Worm (Caenorhabditis elegans) whole organism, L1 larva: Measurements from ENCODE around the gene R10E11.9.

Experiments
- C04F5.9 ChIP-seq: sonication (generic microtip); optimal IDR thresholded peaks from 2 replicates; lab custom pipeline; 2016; ENCODE audit warnings: missing genetic modification characterization, missing compliant biosample characterization
- alr-1 ChIP-seq: fragments of 200-800 bp; sonication (Bioruptor generic); optimal IDR thresholded peaks from 2 replicates; lab custom pipeline; 2018; ENCODE audit warnings: borderline replicate concordance, mild to moderate bottlenecking, missing genetic modification characterization, missing compliant biosample characterization
- ceh-63 ChIP-seq: fragments of 200-800 bp; sonication (Bioruptor generic); optimal IDR thresholded peaks from 2 replicates; lab custom pipeline; 2018; ENCODE audit warnings: mild to moderate bottlenecking, missing genetic modification characterization, missing compliant biosample characterization
- ceh-82 ChIP-seq, 3 experiments: fragments of 150-350 bp in 1 of 3; sonication (generic microtip) in 2 of 3; optimal IDR thresholded peaks; 2 replicates each; lab custom pipeline; 2014 to 2017; ENCODE audit warnings: missing biosample characterization in 3 of 3, missing genetic modification characterization in 3 of 3
- ces-1 ChIP-seq: fragments of 150-350 bp; optimal IDR thresholded peaks from 2 replicates; lab custom pipeline; 2014; ENCODE audit warnings: missing biosample characterization, missing genetic modification reagents, missing genetic modification characterization
- dpl-1 ChIP-seq, 3 experiments: fragments of 150-350 bp in 2 of 3; sonication (generic microtip) in 1 of 3; optimal IDR thresholded peaks; 2 replicates each; lab custom pipeline; 2014 to 2017; ENCODE audit warnings: missing biosample characterization in 3 of 3, missing genetic modification characterization in 3 of 3, missing genetic modification reagents in 3 of 3
- dsc-1 ChIP-seq: sonication (generic microtip); optimal IDR thresholded peaks from 2 replicates; lab custom pipeline; 2016; ENCODE audit warnings: mild to moderate bottlenecking, missing genetic modification characterization, missing compliant biosample characterization
- efl-3 ChIP-seq: fragments of 200-800 bp; sonication (Bioruptor generic); optimal IDR thresholded peaks from 2 replicates; lab custom pipeline; 2018; ENCODE audit warnings: mild to moderate bottlenecking, missing genetic modification characterization, missing compliant biosample characterization
- egl-13 ChIP-seq: sonication (generic microtip); optimal IDR thresholded peaks from 2 replicates; lab custom pipeline; 2016; ENCODE audit warnings: missing genotype, missing genetic modification reagents, missing genetic modification characterization, missing compliant biosample characterization
- egl-27 ChIP-seq, 2 experiments: fragments of 150-350 bp in 1 of 2; sonication (generic microtip); optimal IDR thresholded peaks; 3 replicates each; lab custom pipeline; 2017 to 2018; ENCODE audit warnings: missing biosample characterization in 2 of 2, missing genetic modification characterization in 2 of 2, missing genetic modification reagents in 2 of 2
- elt-3 ChIP-seq, 6 experiments: fragments of 150-350 bp in 1 of 6; sonication (generic microtip); optimal IDR thresholded peaks; 2 replicates each; lab custom pipeline; 2017 to 2018; ENCODE audit warnings: missing biosample characterization in 6 of 6, missing genetic modification characterization in 6 of 6, inconsistent platforms in 1 of 6
- fkh-4 ChIP-seq: sonication (generic microtip); optimal IDR thresholded peaks from 2 replicates; lab custom pipeline; 2016; ENCODE audit warnings: missing compliant biosample characterization, missing genetic modification characterization, borderline replicate concordance
- grh-1 ChIP-seq: fragments of 200-800 bp; sonication (Bioruptor generic); IDR thresholded peaks from 2 replicates; pipeline ENCODE4 v1.3.6; 2022; ENCODE audit warnings: missing genetic modification reagents, missing genetic modification characterization, missing compliant biosample characterization
- hlh-4 ChIP-seq: sonication (generic microtip); optimal IDR thresholded peaks from 2 replicates; lab custom pipeline; 2016; ENCODE audit warnings: mild to moderate bottlenecking, missing genetic modification characterization, missing compliant biosample characterization
- isw-1 ChIP-seq: fragments of 200-800 bp; sonication (Bioruptor generic); IDR thresholded peaks from 2 replicates; pipeline ENCODE4 v1.3.6; 2022; ENCODE audit warnings: missing genetic modification characterization, missing compliant biosample characterization
- jun-1 ChIP-seq: fragments of 150-350 bp; optimal IDR thresholded peaks from 2 replicates; lab custom pipeline; 2014; ENCODE audit warnings: missing biosample characterization, missing genetic modification reagents, missing genetic modification characterization
- lin-14 ChIP-seq: fragments of 200-800 bp; sonication (Bioruptor generic); optimal IDR thresholded peaks from 2 replicates; lab custom pipeline; 2018; ENCODE audit warnings: mild to moderate bottlenecking, missing genetic modification characterization, moderate library complexity, missing compliant biosample characterization
- lin-15B ChIP-seq: fragments of 150-350 bp; sonication (generic microtip); optimal IDR thresholded peaks from 3 replicates; lab custom pipeline; 2014; ENCODE audit warnings: missing biosample characterization, missing genetic modification characterization
- lin-35 ChIP-seq, 2 experiments: fragments of 150-350 bp; optimal IDR thresholded peaks; 2 replicates each; lab custom pipeline; 2014; ENCODE audit warnings: missing biosample characterization in 2 of 2, missing genetic modification characterization in 2 of 2, missing genetic modification reagents in 2 of 2
- lin-39 ChIP-seq: fragments of 150-350 bp; optimal IDR thresholded peaks from 2 replicates; lab custom pipeline; 2014; ENCODE audit warnings: missing biosample characterization, missing genetic modification reagents, missing genetic modification characterization
- lir-3 ChIP-seq: sonication (generic microtip); optimal IDR thresholded peaks from 2 replicates; lab custom pipeline; 2016; ENCODE audit warnings: mild to moderate bottlenecking, missing genetic modification characterization, moderate library complexity, missing compliant biosample characterization; ENCODE audit not compliant: poor library complexity
- mef-2 ChIP-seq: fragments of 150-350 bp; optimal IDR thresholded peaks from 2 replicates; lab custom pipeline; 2014; ENCODE audit warnings: missing biosample characterization, missing genetic modification characterization
- mep-1 ChIP-seq: fragments of 150-350 bp; optimal IDR thresholded peaks from 2 replicates; lab custom pipeline; 2014; ENCODE audit warnings: missing biosample characterization, missing genetic modification characterization
- nhr-12 ChIP-seq: sonication (generic microtip); optimal IDR thresholded peaks from 2 replicates; lab custom pipeline; 2017; ENCODE audit warnings: missing biosample characterization, missing genetic modification characterization
- nhr-20 ChIP-seq: sonication (generic microtip); optimal IDR thresholded peaks from 2 replicates; lab custom pipeline; 2016; ENCODE audit warnings: mild to moderate bottlenecking, missing genetic modification characterization, missing compliant biosample characterization
- nhr-237 ChIP-seq: fragments of 150-350 bp; optimal IDR thresholded peaks from 2 replicates; lab custom pipeline; 2014; ENCODE audit warnings: missing biosample characterization, missing genetic modification characterization
- nhr-47 ChIP-seq: sonication (generic microtip); optimal IDR thresholded peaks from 2 replicates; lab custom pipeline; 2016; ENCODE audit warnings: mild to moderate bottlenecking, missing genetic modification characterization, moderate library complexity, missing compliant biosample characterization
- pag-3 ChIP-seq: sonication (generic microtip); optimal IDR thresholded peaks from 2 replicates; lab custom pipeline; 2017; ENCODE audit warnings: missing genetic modification characterization, mild to moderate bottlenecking, missing compliant biosample characterization, antibody characterized with exemption, borderline replicate concordance; ENCODE audit not compliant: insufficient read depth
- pax-3 ChIP-seq: fragments of 200-800 bp; sonication (Bioruptor generic); optimal IDR thresholded peaks from 2 replicates; lab custom pipeline; 2018; ENCODE audit warnings: mild to moderate bottlenecking, missing genetic modification characterization, moderate library complexity, missing compliant biosample characterization
- pqm-1 ChIP-seq: sonication (generic microtip); optimal IDR thresholded peaks from 3 replicates; lab custom pipeline; 2017; ENCODE audit warnings: missing biosample characterization, missing genetic modification characterization
- rnt-1 ChIP-seq: sonication (generic microtip); optimal IDR thresholded peaks from 2 replicates; lab custom pipeline; 2016; ENCODE audit warnings: mild to moderate bottlenecking, missing genetic modification characterization, moderate library complexity, missing compliant biosample characterization
- snpc-4 ChIP-seq: fragments of 150-350 bp; optimal IDR thresholded peaks from 2 replicates; lab custom pipeline; 2014; ENCODE audit warnings: missing biosample characterization, missing genetic modification characterization
- sup-37 ChIP-seq: fragments of 200-800 bp; sonication (Bioruptor generic); optimal IDR thresholded peaks from 2 replicates; lab custom pipeline; 2018; ENCODE audit warnings: mild to moderate bottlenecking, missing genetic modification characterization, missing compliant biosample characterization
- swsn-7 ChIP-seq: sonication (generic microtip); optimal IDR thresholded peaks from 2 replicates; lab custom pipeline; 2016; ENCODE audit warnings: missing genetic modification characterization, missing compliant biosample characterization
- tbx-2 ChIP-seq: sonication (generic microtip); optimal IDR thresholded peaks from 2 replicates; lab custom pipeline; 2016; ENCODE audit warnings: missing genetic modification characterization, missing compliant biosample characterization
- tlp-1 ChIP-seq: fragments of 150-350 bp; optimal IDR thresholded peaks from 2 replicates; lab custom pipeline; 2014; ENCODE audit warnings: missing biosample characterization, missing genetic modification characterization
- unc-130 ChIP-seq: fragments of 150-350 bp; optimal IDR thresholded peaks from 2 replicates; lab custom pipeline; 2017; ENCODE audit warnings: missing biosample characterization, missing genetic modification characterization, inconsistent platforms
- unc-62 ChIP-seq: fragments of 150-350 bp; optimal IDR thresholded peaks from 2 replicates; lab custom pipeline; 2014; ENCODE audit warnings: missing biosample characterization, missing genetic modification reagents, missing genetic modification characterization
- vab-15 ChIP-seq: sonication (generic microtip); optimal IDR thresholded peaks from 2 replicates; lab custom pipeline; 2017; ENCODE audit warnings: missing genotype, mild to moderate bottlenecking, missing genetic modification characterization, missing compliant biosample characterization
- xbp-1 ChIP-seq: sonication (generic microtip); optimal IDR thresholded peaks from 2 replicates; lab custom pipeline; 2016; ENCODE audit warnings: missing genetic modification characterization, missing compliant biosample characterization
- zag-1 ChIP-seq: fragments of 150-350 bp; optimal IDR thresholded peaks from 2 replicates; lab custom pipeline; 2014; ENCODE audit warnings: missing biosample characterization, missing genetic modification characterization
- ztf-11 ChIP-seq, 2 experiments: sonication (generic microtip); optimal IDR thresholded peaks; 2 replicates each; lab custom pipeline; 2016 to 2017; ENCODE audit warnings: missing genetic modification characterization in 2 of 2, missing biosample characterization in 1 of 2, missing compliant biosample characterization in 1 of 2
- ztf-4 ChIP-seq: fragments of 150-350 bp; optimal IDR thresholded peaks from 2 replicates; lab custom pipeline; 2014; ENCODE audit warnings: missing biosample characterization, missing genetic modification characterization

Gene R10E11.9

DNA sequence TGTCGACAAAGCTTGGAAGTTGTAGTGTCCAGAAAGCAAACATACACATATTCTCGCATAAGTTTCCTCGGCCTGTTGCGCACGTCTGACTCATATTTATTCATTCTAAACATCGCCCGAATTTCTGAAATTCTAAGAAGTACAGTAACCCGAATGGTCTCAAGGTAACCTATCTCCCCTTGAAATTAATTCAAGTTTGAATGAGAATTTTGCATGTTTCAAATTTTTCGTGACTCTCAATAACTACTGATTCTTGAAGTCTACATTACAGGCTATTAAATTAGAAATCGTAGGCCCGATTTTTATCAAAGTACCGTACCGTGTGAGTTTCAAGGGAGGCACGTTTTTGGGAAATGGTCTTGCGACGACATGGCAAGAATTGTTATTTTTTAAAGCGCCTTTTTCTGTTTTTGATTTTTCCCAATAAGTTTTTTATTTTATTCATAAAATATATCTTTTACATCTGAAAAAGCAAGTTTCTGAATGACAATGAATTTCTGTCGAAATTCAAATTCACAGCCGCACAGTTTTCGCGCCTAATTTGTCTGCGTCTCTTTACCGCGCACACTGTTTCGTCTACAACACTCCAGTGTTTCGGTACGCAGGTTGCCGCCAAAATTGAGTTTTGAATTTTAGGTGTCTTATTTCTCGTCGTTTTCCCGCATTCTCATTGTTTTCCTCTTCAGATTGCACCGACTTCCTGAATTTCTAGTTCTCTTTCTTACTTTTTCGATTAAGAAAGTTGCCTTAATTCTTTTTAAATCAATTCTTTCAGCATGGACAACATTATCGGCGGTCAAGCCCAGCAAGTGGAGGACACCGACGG is at the start of gene R10E11.9, which contains the start of gene mcm-6 (continued):
- TF ChIP-seq lir-3 (tag; lab: Kevin White, UChicago) (no peak), isw-1 (GFP tag; lab: Robert Waterston, UW) (no peak), nhr-47 (tag; lab: Kevin White, UChicago) (no peak), ces-1 (no peak), ceh-63 (GFP tag; lab: Kevin White, UChicago) (no peak), pag-3 (tag; lab: Kevin White, UChicago) (no peak), hlh-4 (tag; lab: Kevin White, UChicago) (no peak), vab-15 (tag; lab: Kevin White, UChicago) (no peak), jun-1 (tag; lab: Kevin White, UChicago) (no peak), lin-15B (tag; lab: Kevin White, UChicago) (no peak), efl-3 (no peak), ceh-82 (tag; optimal IDR thresholded peaks at IDR 0.05; lab: Kevin White, UChicago) (no peak), sup-37 (GFP tag; lab: Kevin White, UChicago) (no peak), snpc-4 (no peak), dsc-1 (tag; lab: Kevin White, UChicago) (no peak), ztf-4 (no peak), nhr-237 (tag; lab: Kevin White, UChicago) (no peak), xbp-1 (tag; lab: Kevin White, UChicago) (no peak), alr-1 (tag; lab: Kevin White, UChicago) (no peak), pqm-1 (tag; lab: Kevin White, UChicago) (no peak), rnt-1 (tag; lab: Kevin White, UChicago) (no peak), mef-2 (tag; lab: Kevin White, UChicago) (no peak), unc-62 (GFP tag; lab: Kevin White, UChicago) (no peak), egl-13 (no peak), tlp-1 (tag; lab: Kevin White, UChicago) (no peak), fkh-4 (no peak), tbx-2 (tag; lab: Kevin White, UChicago) (no peak), nhr-12 (no peak), mep-1 (tag; lab: Kevin White, UChicago) (peak; percentile 63), egl-27 (tag; optimal IDR thresholded peaks at IDR 0.05; lab: Kevin White, UChicago) (no peak), swsn-7 (tag; lab: Kevin White, UChicago) (no peak), nhr-20 (tag; lab: Kevin White, UChicago) (peak; percentile 42)

DNA sequence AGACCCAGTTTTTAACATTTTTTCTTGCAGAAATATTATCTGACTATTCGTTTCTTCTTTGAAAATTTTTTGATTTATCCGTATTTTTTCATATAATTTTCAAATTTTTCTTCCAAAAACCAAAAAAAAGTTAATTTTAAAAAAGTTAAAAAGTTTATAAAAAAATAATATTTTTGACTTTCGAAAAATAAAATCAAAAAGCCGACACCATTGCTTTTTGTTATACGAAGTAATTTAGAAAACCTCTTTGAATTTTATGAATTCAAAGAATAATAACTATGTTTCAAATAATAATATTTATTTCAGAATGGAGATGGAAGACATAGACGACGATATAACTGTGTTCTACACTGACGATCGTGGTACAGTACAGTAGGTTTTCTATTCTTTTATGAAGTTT is 41.4 kb upstream of the R10E11.9 start, which contains the start of gene K11H3.8:
Gene K11H3.8 (plus strand): TSS at position 301 of the 400 bp plus-strand sequence.
- no peak for TF ChIP-seq nhr-47 (tag; lab: Kevin White, UChicago)
- no peak for TF ChIP-seq pqm-1 (tag; lab: Kevin White, UChicago)
- no peak for TF ChIP-seq ztf-11 (tag; optimal IDR thresholded peaks at IDR 0.05; lab: Kevin White, UChicago)
- no peak for TF ChIP-seq dpl-1 (GFP tag; optimal IDR thresholded peaks at IDR 0.05; lab: Kevin White, UChicago)

DNA sequence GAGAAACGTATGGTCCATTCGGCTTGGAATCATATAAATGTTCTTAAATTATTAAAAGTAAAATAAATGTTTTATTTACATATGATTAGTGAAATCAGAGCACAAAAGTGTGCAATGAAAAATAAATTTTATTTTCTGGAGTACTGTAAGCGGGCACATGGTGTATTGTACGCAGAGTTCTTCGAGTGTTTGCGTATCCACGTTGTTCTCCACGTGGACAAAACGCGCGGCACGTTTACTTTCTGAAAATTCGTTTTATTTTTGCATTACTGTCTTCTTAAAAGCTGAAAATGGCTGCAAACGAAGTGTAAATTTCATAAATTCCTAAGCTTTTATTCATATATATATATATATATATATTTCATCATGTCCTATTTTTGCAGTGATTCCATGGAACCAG is 39.1 kb upstream of the R10E11.9 start:
- TF ChIP-seq lin-14 (GFP tag; lab: Kevin White, UChicago), result no peak
- no peak for TF ChIP-seq isw-1 (GFP tag; lab: Robert Waterston, UW)
- no peak for TF ChIP-seq lir-3 (tag; lab: Kevin White, UChicago)
- TF ChIP-seq zag-1 (tag; lab: Kevin White, UChicago), result no peak
- no peak for TF ChIP-seq pag-3 (tag; lab: Kevin White, UChicago)
- no peak for TF ChIP-seq vab-15 (tag; lab: Kevin White, UChicago)
- no peak for TF ChIP-seq lin-39
- TF ChIP-seq lin-35 (GFP tag; optimal IDR thresholded peaks at IDR 0.05; lab: Kevin White, UChicago), result no peak
- no peak for TF ChIP-seq grh-1
- no peak for TF ChIP-seq nhr-20 (tag; lab: Kevin White, UChicago)
- TF ChIP-seq elt-3 (tag; optimal IDR thresholded peaks at IDR 0.05; lab: Kevin White, UChicago), result no peak
- no peak for TF ChIP-seq jun-1 (tag; lab: Kevin White, UChicago)
- TF ChIP-seq pax-3 (tag; lab: Kevin White, UChicago), result no peak
- no peak for TF ChIP-seq unc-130 (tag; lab: Kevin White, UChicago)
- no peak for TF ChIP-seq C04F5.9 (tag; lab: Kevin White, UChicago)
